Fruit fly (Drosophila melanogaster) whole organism, embryonic: ENCODE data around the gene BCAS2.

Source experiments
- Adf1 ChIP-seq: fragments of 200-800 bp; sonication (Bioruptor generic); IDR thresholded peaks from 2 replicates; pipeline ENCODE4 v1.3.6; 2022; ENCODE audit warnings: missing biosample characterization, missing genetic modification characterization
- CG10209 ChIP-seq: fragments of 200-800 bp; sonication (Bioruptor generic); optimal IDR thresholded peaks from 3 replicates; lab custom pipeline; 2017; ENCODE audit warnings: missing biosample characterization, mild to moderate bottlenecking, missing genetic modification characterization, missing genetic modification reagents
- CG10462 ChIP-seq: fragments of 200-800 bp; sonication (Bioruptor generic); optimal IDR thresholded peaks from 2 replicates; lab custom pipeline; 2016; ENCODE audit warnings: missing biosample characterization, missing genetic modification characterization
- CG12236 ChIP-seq: fragments of 200-800 bp; sonication (Bioruptor generic); optimal IDR thresholded peaks from 2 replicates; lab custom pipeline; 2016; ENCODE audit warnings: missing biosample characterization, missing genetic modification characterization
- CG12744 ChIP-seq: fragments of 200-800 bp; sonication (Bioruptor generic); optimal IDR thresholded peaks from 2 replicates; lab custom pipeline; 2016; ENCODE audit warnings: missing biosample characterization, missing genetic modification characterization
- CG13287 ChIP-seq: fragments of 200-800 bp; sonication (Bioruptor generic); IDR thresholded peaks from 2 replicates; pipeline ENCODE4 v1.3.6; 2022; ENCODE audit warnings: missing biosample characterization, missing genetic modification characterization; ENCODE audit not compliant: partially characterized antibody
- CG13424 ChIP-seq: fragments of 200-800 bp; sonication (Bioruptor generic); optimal IDR thresholded peaks from 2 replicates; lab custom pipeline; 2019; ENCODE audit warnings: missing biosample characterization, mild to moderate bottlenecking, missing genetic modification characterization, moderate library complexity
- CG15696 ChIP-seq: fragments of 200-800 bp; sonication (Bioruptor generic); optimal IDR thresholded peaks from 2 replicates; lab custom pipeline; 2019; ENCODE audit warnings: missing biosample characterization, mild to moderate bottlenecking, missing genetic modification characterization, moderate library complexity
- CG17361 ChIP-seq: fragments of 200-800 bp; sonication (Bioruptor generic); IDR thresholded peaks from 3 replicates; pipeline ENCODE4 v1.3.6; 2022; ENCODE audit warnings: missing biosample characterization, missing genetic modification characterization
- CG2202 ChIP-seq: fragments of 200-800 bp; sonication (Bioruptor generic); optimal IDR thresholded peaks from 2 replicates; lab custom pipeline; 2018; ENCODE audit warnings: missing biosample characterization, mild to moderate bottlenecking, missing genetic modification characterization
- CG2678 ChIP-seq: fragments of 200-800 bp; sonication (Bioruptor generic); optimal IDR thresholded peaks from 3 replicates; lab custom pipeline; 2019; ENCODE audit warnings: missing biosample characterization, mild to moderate bottlenecking, missing genetic modification characterization, moderate library complexity
- CG3281 ChIP-seq: fragments of 200-800 bp; sonication (Bioruptor generic); optimal IDR thresholded peaks from 3 replicates; lab custom pipeline; 2017; ENCODE audit warnings: missing biosample characterization, mild to moderate bottlenecking, missing genetic modification characterization
- CG34224 ChIP-seq: fragments of 200-800 bp; sonication (Bioruptor generic); IDR thresholded peaks from 3 replicates; pipeline ENCODE4 v1.3.6; 2022; ENCODE audit warnings: missing biosample characterization, missing genetic modification characterization; ENCODE audit not compliant: partially characterized antibody
- CG34422 ChIP-seq: fragments of 200-800 bp; sonication (Bioruptor generic); IDR thresholded peaks from 3 replicates; pipeline ENCODE4 v1.3.6; 2022; ENCODE audit warnings: missing biosample characterization, missing genetic modification characterization
- CG3838 ChIP-seq: fragments of 200-800 bp; sonication (Bioruptor generic); optimal IDR thresholded peaks from 3 replicates; lab custom pipeline; 2016; ENCODE audit warnings: missing biosample characterization, missing genetic modification characterization
- CG6765 ChIP-seq: fragments of 200-800 bp; sonication (Bioruptor generic); optimal IDR thresholded peaks from 3 replicates; lab custom pipeline; 2017; ENCODE audit warnings: missing biosample characterization, mild to moderate bottlenecking, missing genetic modification characterization
- CG7987 ChIP-seq: fragments of 200-800 bp; sonication (Bioruptor generic); optimal IDR thresholded peaks from 2 replicates; lab custom pipeline; 2018; ENCODE audit warnings: missing biosample characterization, mild to moderate bottlenecking, missing genetic modification characterization, moderate library complexity
- CG8944 ChIP-seq: fragments of 200-800 bp; sonication (Bioruptor generic); optimal IDR thresholded peaks from 3 replicates; lab custom pipeline; 2016; ENCODE audit warnings: missing biosample characterization, missing genetic modification characterization
- E2f1 ChIP-seq: fragments of 200-800 bp; sonication (Bioruptor generic); IDR thresholded peaks from 2 replicates; pipeline ENCODE4 v1.3.6; 2022; ENCODE audit warnings: missing biosample characterization, missing genetic modification characterization
- Fer2 ChIP-seq: fragments of 200-800 bp; sonication (Bioruptor generic); optimal IDR thresholded peaks from 2 replicates; lab custom pipeline; 2018; ENCODE audit warnings: missing biosample characterization, mild to moderate bottlenecking, missing genetic modification characterization, moderate library complexity
- Max ChIP-seq: fragments of 200-800 bp; sonication (Bioruptor generic); optimal IDR thresholded peaks from 2 replicates; lab custom pipeline; 2016; ENCODE audit warnings: missing biosample characterization, mild to moderate bottlenecking, missing genetic modification characterization
- Meics ChIP-seq: fragments of 200-800 bp; sonication (Bioruptor generic); optimal IDR thresholded peaks from 2 replicates; lab custom pipeline; 2017; ENCODE audit warnings: missing biosample characterization, mild to moderate bottlenecking, missing genetic modification characterization
- NFAT ChIP-seq: fragments of 200-800 bp; sonication (Bioruptor generic); IDR thresholded peaks from 2 replicates; pipeline ENCODE4 v1.3.6; 2022; ENCODE audit warnings: missing biosample characterization, missing genetic modification characterization
- Nf-YA ChIP-seq: fragments of 200-800 bp; sonication (Bioruptor generic); IDR thresholded peaks from 2 replicates; pipeline ENCODE4 v1.3.6; 2022; ENCODE audit warnings: missing biosample characterization, missing genetic modification characterization
- PHDP ChIP-seq: fragments of 200-800 bp; sonication (Bioruptor generic); optimal IDR thresholded peaks from 3 replicates; lab custom pipeline; 2018; ENCODE audit warnings: missing biosample characterization, mild to moderate bottlenecking, missing genetic modification characterization, moderate library complexity
- Sry-β ChIP-seq: fragments of 200-800 bp; sonication (Bioruptor generic); optimal IDR thresholded peaks from 2 replicates; lab custom pipeline; 2018; ENCODE audit warnings: missing biosample characterization, mild to moderate bottlenecking, missing genetic modification characterization, moderate library complexity
- Trl ChIP-seq, 3 experiments: fragments of >200 bp in 2 of 3; fragments of 200-800 bp in 1 of 3; sonication (Bioruptor generic) in 1 of 3; optimal IDR thresholded peaks; 2 replicates in 1 of 3; 3 replicates in 2 of 3; lab custom pipeline; 2016 to 2017; ENCODE audit warnings: missing biosample characterization in 1 of 3, missing genetic modification characterization in 1 of 3
- Xrp1 ChIP-seq: fragments of 200-800 bp; sonication (Bioruptor generic); IDR thresholded peaks from 2 replicates; pipeline ENCODE4 v1.3.6; 2022; ENCODE audit warnings: missing biosample characterization, missing genetic modification characterization
- bsh ChIP-seq, 2 experiments: fragments of 200-800 bp; sonication (Bioruptor generic); optimal IDR thresholded peaks; 2 replicates each; lab custom pipeline; 2017 to 2018; ENCODE audit warnings: mild to moderate bottlenecking in 2 of 2, missing biosample characterization in 2 of 2, missing genetic modification characterization in 2 of 2, moderate library complexity in 1 of 2
- cas ChIP-seq: fragments of 200-800 bp; sonication (Bioruptor generic); IDR thresholded peaks from 2 replicates; pipeline ENCODE4 v1.3.6; 2022; ENCODE audit warnings: missing biosample characterization, missing genetic modification characterization
- cato ChIP-seq: fragments of 200-800 bp; sonication (Bioruptor generic); optimal IDR thresholded peaks from 2 replicates; lab custom pipeline; 2016; ENCODE audit warnings: missing biosample characterization, missing genetic modification characterization, borderline replicate concordance
- ci ChIP-seq: fragments of 200-800 bp; sonication (Bioruptor generic); IDR thresholded peaks from 3 replicates; pipeline ENCODE4 v1.3.6; 2022; ENCODE audit warnings: missing biosample characterization, missing genetic modification characterization
- cwo ChIP-seq: fragments of 200-800 bp; sonication (Bioruptor generic); optimal IDR thresholded peaks from 3 replicates; lab custom pipeline; 2017; ENCODE audit warnings: missing biosample characterization, missing genetic modification characterization, mild to moderate bottlenecking, moderate library complexity, missing genetic modification reagents
- fu2 ChIP-seq: fragments of 200-800 bp; sonication (Bioruptor generic); optimal IDR thresholded peaks from 2 replicates; lab custom pipeline; 2016; ENCODE audit warnings: missing biosample characterization, missing genetic modification characterization
- gcm ChIP-seq: fragments of 200-800 bp; sonication (Bioruptor generic); optimal IDR thresholded peaks from 2 replicates; lab custom pipeline; 2019; ENCODE audit warnings: missing biosample characterization, mild to moderate bottlenecking, missing genetic modification characterization, moderate library complexity
- gem ChIP-seq: fragments of 200-800 bp; sonication (Bioruptor generic); optimal IDR thresholded peaks from 2 replicates; lab custom pipeline; 2019; ENCODE audit warnings: missing biosample characterization, mild to moderate bottlenecking, missing genetic modification characterization, moderate library complexity
- lab ChIP-seq: fragments of 200-800 bp; sonication (Bioruptor generic); optimal IDR thresholded peaks from 3 replicates; lab custom pipeline; 2017; ENCODE audit warnings: missing biosample characterization, missing genetic modification characterization, mild to moderate bottlenecking, moderate library complexity, missing genetic modification reagents
- mam ChIP-seq: fragments of 200-800 bp; sonication (Bioruptor generic); optimal IDR thresholded peaks from 3 replicates; lab custom pipeline; 2016; ENCODE audit warnings: missing biosample characterization, missing genetic modification characterization
- pan ChIP-seq, 4 experiments: fragments of >200 bp in 3 of 4; fragments of 200-800 bp in 1 of 4; sonication (Bioruptor generic) in 1 of 4; optimal IDR thresholded peaks in 3 of 4; IDR thresholded peaks in 1 of 4; 2 replicates each; pipeline versions ENCODE4 v1.3.6 to Lab custom; 2017 to 2022; ENCODE audit warnings: missing biosample characterization in 2 of 4, missing genetic modification characterization in 2 of 4, mixed read lengths in 1 of 4
- sr ChIP-seq: fragments of 200-800 bp; sonication (Bioruptor generic); IDR thresholded peaks from 3 replicates; pipeline ENCODE4 v1.3.6; 2022; ENCODE audit warnings: missing biosample characterization, missing genetic modification characterization
- toy ChIP-seq: fragments of 200-800 bp; sonication (Bioruptor generic); IDR thresholded peaks from 2 replicates; pipeline ENCODE4 v1.3.6; 2022; ENCODE audit warnings: missing biosample characterization, missing genetic modification characterization
- vvl ChIP-seq: fragments of 200-800 bp; sonication (Bioruptor generic); IDR thresholded peaks from 2 replicates; pipeline ENCODE4 v1.3.6; 2022; ENCODE audit warnings: missing biosample characterization, missing genetic modification characterization
- zen ChIP-seq: fragments of 200-800 bp; sonication (Bioruptor generic); optimal IDR thresholded peaks from 3 replicates; lab custom pipeline; 2018; ENCODE audit warnings: missing biosample characterization, mild to moderate bottlenecking, missing genetic modification characterization, moderate library complexity
- zen2 ChIP-seq: fragments of 200-800 bp; sonication (Bioruptor generic); IDR thresholded peaks from 3 replicates; pipeline ENCODE4 v1.3.6; 2022; ENCODE audit warnings: missing biosample characterization, missing genetic modification characterization; ENCODE audit not compliant: partially characterized antibody

BCAS2 gene

DNA sequence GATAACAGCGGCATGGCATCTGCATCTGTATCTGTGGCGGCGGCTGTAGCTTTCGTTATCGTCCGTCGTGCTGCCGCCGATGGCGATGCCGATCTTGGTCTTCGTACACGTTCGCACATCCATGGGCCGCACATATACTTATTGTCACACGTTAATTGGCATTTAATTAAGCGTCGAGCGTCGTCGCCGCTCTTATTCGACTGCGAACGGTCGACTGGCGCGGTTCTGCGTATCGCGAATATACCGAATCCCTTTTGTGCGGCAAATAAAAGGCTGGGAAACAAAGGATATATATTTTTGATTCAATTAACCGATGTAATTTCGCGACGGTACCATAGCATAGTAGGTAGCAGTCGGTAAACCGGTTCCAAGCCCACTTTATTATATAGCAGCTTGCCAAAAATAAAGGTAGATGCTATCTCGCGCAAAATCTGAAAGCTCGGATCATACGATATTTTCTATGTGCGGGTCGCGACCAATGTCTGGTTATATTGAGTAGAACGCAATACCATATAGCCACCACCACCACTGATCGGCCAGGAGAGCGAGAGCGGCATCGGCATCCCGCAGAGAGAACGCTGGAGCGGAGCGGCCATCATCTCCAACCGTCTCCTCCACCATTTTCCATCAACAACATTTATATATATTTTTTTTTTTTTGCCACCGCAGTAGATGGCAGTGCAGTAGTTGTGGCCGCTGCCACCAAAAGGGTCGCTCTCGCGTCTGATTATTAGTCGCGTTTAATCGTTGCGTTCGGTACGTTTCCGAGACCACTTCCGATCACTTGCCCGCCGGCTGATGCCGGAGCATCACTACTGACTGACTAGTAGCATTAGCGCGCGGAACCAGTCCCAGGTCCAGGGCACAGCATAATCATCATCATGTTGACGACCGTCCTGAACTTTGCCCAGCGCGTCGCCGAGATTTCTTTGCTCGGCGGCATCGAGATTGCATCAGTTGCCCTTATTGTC is 3.1 kb upstream of the BCAS2 start, which contains the start of gene mino (continued):
- TF ChIP-seq CG7987, result peak; percentile 67
- TF ChIP-seq CG34224 (GFP tag; lab: Robert Waterston, UW), result 0 out of 3 replicates have a peak, but pooled peaks have one; percentile 16
- no peak for TF ChIP-seq PHDP (tag; lab: Kevin White, UChicago)
- TF ChIP-seq zen (tag; lab: Kevin White, UChicago), result peak; percentile 44
- peak; percentile 24 for TF ChIP-seq Meics (GFP tag; lab: Kevin White, UChicago)
- no peak for TF ChIP-seq vvl (GFP tag; lab: Robert Waterston, UW)
- 0 out of 3 replicates have a peak, but pooled peaks have one; percentile 15 for TF ChIP-seq ci
- TF ChIP-seq CG2678 (tag; lab: Kevin White, UChicago), result peak; percentile 28
- no peak for TF ChIP-seq sr (GFP tag; lab: Robert Waterston, UW)
- TF ChIP-seq cwo (GFP tag; lab: Kevin White, UChicago), result peak; percentile 20
- TF ChIP-seq CG13287 (GFP tag; lab: Robert Waterston, UW), result 0 out of 2 replicates have a peak, but pooled peaks have one; percentile 19
- TF ChIP-seq gcm (GFP tag; lab: Kevin White, UChicago), result no peak
- TF ChIP-seq Adf1 (GFP tag; lab: Robert Waterston, UW), result peak; percentile 40; the same call in 1 of the 2 replicates
- TF ChIP-seq CG3281, result peak; percentile 34
- peak; percentile 21 for TF ChIP-seq lab (GFP tag; lab: Kevin White, UChicago)
- peak in 1 of 2 experiments; percentile 62 for TF ChIP-seq Trl (optimal IDR thresholded peaks at IDR 0.05; lab: Kevin White, UChicago)
- no peak for TF ChIP-seq Trl (GFP tag; optimal IDR thresholded peaks at IDR 0.05; lab: Kevin White, UChicago)

DNA sequence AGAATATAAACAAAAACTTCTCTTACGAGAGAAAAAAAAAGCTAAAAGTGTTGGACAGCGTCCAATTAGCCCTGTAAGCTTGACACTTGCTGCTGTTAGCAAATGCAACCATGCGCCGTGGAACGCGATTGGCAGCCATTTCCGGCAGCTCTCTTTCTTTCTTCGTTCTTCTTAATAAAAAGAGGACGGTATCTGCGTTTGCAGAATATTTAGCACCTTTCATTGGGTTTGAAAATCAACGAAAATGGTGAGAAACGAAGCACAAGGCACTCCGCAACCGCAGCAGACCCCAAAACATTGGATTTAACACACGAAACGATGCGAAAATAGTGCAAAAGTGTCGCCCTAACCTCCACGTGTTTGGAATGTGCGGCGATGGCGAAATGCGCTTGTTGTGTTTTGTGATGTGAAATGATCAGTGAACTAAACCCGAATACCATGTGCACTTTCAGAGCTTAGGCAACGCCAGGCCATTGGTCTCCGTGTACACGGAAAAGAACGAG is 568 bp upstream of the BCAS2 start, which contains the start of gene RpL4:
TSS of gene RpL4 (plus strand) at position 149 of the 503 bp plus-strand sequence.
- TF ChIP-seq CG10462 (GFP tag; lab: Kevin White, UChicago) (peak; percentile 48), Nf-YA (GFP tag; lab: Robert Waterston, UW) (peak; percentile 44; the same call in 1 of the 2 replicates), bsh (GFP tag; optimal IDR thresholded peaks at IDR 0.05; lab: Kevin White, UChicago) (peak; percentile 5 to 77), cas (GFP tag; lab: Robert Waterston, UW) (peak; percentile 53), pan (optimal IDR thresholded peaks at IDR 0.05; lab: Kevin White, UChicago) (no peak), pan (GFP tag; optimal IDR thresholded peaks at IDR 0.05 in 1 of 2, IDR thresholded peaks at IDR 0.05 in 1 of 2) (peak in 1 of 2 experiments; percentile 79), Xrp1 (GFP tag; lab: Robert Waterston, UW) (no peak; the same call in 1 of the 2 replicates), CG7987 (peak; percentile 95), fu2 (GFP tag; lab: Kevin White, UChicago) (peak; percentile 41), CG17361 (peak; percentile 83), CG2202 (tag; lab: Kevin White, UChicago) (peak; percentile 78), cato (GFP tag; lab: Kevin White, UChicago) (peak; percentile 62), CG8944 (GFP tag; lab: Kevin White, UChicago) (peak; percentile 44), CG34422 (peak; percentile 79), CG12236 (GFP tag; lab: Kevin White, UChicago) (peak; percentile 60), zen2 (GFP tag; lab: Robert Waterston, UW) (no peak), toy (GFP tag; lab: Robert Waterston, UW) (peak; percentile 71), CG13424 (tag; lab: Kevin White, UChicago) (peak; percentile 60), E2f1 (GFP tag; lab: Robert Waterston, UW) (peak; percentile 70), CG6765 (GFP tag; lab: Kevin White, UChicago) (peak; percentile 93), Fer2 (tag; lab: Kevin White, UChicago) (peak; percentile 70), CG12744 (GFP tag; lab: Kevin White, UChicago) (peak; percentile 78), NFAT (peak; percentile 79), Max (GFP tag; lab: Kevin White, UChicago) (peak; percentile 75), mam (GFP tag; lab: Kevin White, UChicago) (peak; percentile 65), gem (peak; percentile 59), Sry-β (peak; percentile 88), CG15696 (tag; lab: Kevin White, UChicago) (no peak), Adf1 (GFP tag; lab: Robert Waterston, UW) (no peak), CG3838 (peak; percentile 77), CG10209 (GFP tag; lab: Kevin White, UChicago) (peak; percentile 91)
